Worm (Caenorhabditis elegans): ENCODE data around the gene ZK354.7.

- TF ChIP-seq flt-1 (GFP tag; IDR thresholded peaks at IDR 0.05) (no peak), ztf-29 (GFP tag; IDR thresholded peaks at IDR 0.05) (no peak), tab-1 (GFP tag; IDR thresholded peaks at IDR 0.05) (no peak), ztf-23 (GFP tag; IDR thresholded peaks at IDR 0.05) (no peak), T22C8.4 (GFP tag; IDR thresholded peaks at IDR 0.05) (no peak), ref-1 (GFP tag; conservative IDR thresholded peaks at IDR 0.05) (no peak), klf-2 (GFP tag; conservative IDR thresholded peaks at IDR 0.05) (no peak), cog-1 (tag; optimal IDR thresholded peaks at IDR 0.05) (no peak), med-1 (GFP tag; optimal IDR thresholded peaks at IDR 0.05; ENCODE audit: insufficient read depth) (no peak)
These were observed 6.8 kb upstream of the ZK354.7 start, which contains the start of gene ZK354.3 for ce11 chrIV:5309742-5310141.
